Worm (Caenorhabditis elegans) whole organism, midembryonic: Measurements from ENCODE around the gene F09C8.1.

Experiments used
- T22C8.4 ChIP-seq: fragments of 200-800 bp; sonication (Bioruptor generic); IDR thresholded peaks from 2 replicates; pipeline ENCODE4 v1.3.6; 2022; ENCODE audit warnings: missing genetic modification characterization, missing compliant biosample characterization
- flt-1 ChIP-seq: fragments of 200-800 bp; sonication (Bioruptor generic); IDR thresholded peaks from 2 replicates; pipeline ENCODE4 v1.3.6; 2022; ENCODE audit warnings: missing genetic modification characterization, missing compliant biosample characterization
- med-1 ChIP-seq: sonication (generic microtip); optimal IDR thresholded peaks from 2 replicates; lab custom pipeline; 2017; ENCODE audit warnings: missing genetic modification characterization, mild to moderate bottlenecking, missing compliant biosample characterization, antibody characterized with exemption, missing genetic modification reagents; ENCODE audit not compliant: insufficient read depth
- ztf-23 ChIP-seq: fragments of 200-800 bp; sonication (Bioruptor generic); IDR thresholded peaks from 2 replicates; pipeline ENCODE4 v1.3.6; 2022; ENCODE audit warnings: missing genetic modification reagents, missing genetic modification characterization, missing compliant biosample characterization
- ztf-29 ChIP-seq: fragments of 200-800 bp; sonication (Bioruptor generic); IDR thresholded peaks from 2 replicates; pipeline ENCODE4 v1.3.6; 2022; ENCODE audit warnings: missing genetic modification reagents, missing genetic modification characterization, missing compliant biosample characterization

- no peak for TF ChIP-seq flt-1
- no peak for TF ChIP-seq ztf-29 (GFP tag; lab: Robert Waterston, UW)
- TF ChIP-seq med-1 (GFP tag; lab: Kevin White, UChicago) = no peak
- TF ChIP-seq ztf-23 (GFP tag; lab: Robert Waterston, UW) = no peak
- no peak for TF ChIP-seq T22C8.4
Observed at ce11 chrX:16112923-16113322, 50.4 kb downstream of the F09C8.1 start.
